Fruit fly (Drosophila melanogaster): Measurements from ENCODE around the gene Veneno.

DNA sequence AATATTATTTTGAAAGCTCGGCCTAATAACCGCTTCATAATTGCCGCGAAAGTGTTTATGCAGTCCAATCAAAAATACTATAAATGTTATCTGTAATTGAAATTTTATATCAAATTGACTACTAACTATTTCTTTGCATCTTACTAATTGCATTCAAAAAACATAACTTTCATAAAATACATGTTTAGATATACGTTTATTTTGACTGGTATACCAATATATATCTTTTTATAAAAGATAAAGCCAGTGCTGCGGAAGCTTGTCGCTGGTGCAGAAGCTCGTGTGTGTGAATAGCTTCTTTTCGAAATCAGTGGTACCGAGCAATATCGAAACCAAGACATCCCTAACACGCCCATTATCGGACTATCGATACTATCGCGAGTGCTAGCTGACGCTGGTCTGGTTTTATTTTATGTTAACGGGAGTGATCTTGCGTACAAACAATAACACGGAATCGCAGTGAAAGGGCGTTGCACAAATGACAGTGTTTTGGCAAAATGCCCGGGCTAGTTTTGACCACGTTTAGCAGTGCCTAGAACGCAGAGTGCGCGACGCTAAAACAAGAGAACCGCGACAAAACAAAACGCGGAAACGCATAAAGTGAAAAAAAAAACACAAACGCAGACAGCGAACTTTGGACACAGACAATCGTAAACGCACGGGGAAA is 12.8 kb downstream of the Veneno start, which contains the start of gene Atg13:
- TF ChIP-seq Sin3A (optimal IDR thresholded peaks at IDR 0.05) (no peak), insv (optimal IDR thresholded peaks at IDR 0.05) (no peak)

All from Kc167 (cell line).